Worm (Caenorhabditis elegans): ENCODE measurements around the gene K04C1.2.
A peak's percentile ranks its signal among the peaks of the same experiment; 100 is the strongest.

Gene K04C1.2

ce11 chrX:14287888-14288287 is 49.4 kb downstream of the K04C1.2 start:
- peak; percentile 14 for TF ChIP-seq nfya-1 (tag; optimal IDR thresholded peaks at IDR 0.05; ENCODE audit: insufficient read depth)
- TF ChIP-seq nhr-76 (tag; optimal IDR thresholded peaks at IDR 0.05), result no peak
- no peak for TF ChIP-seq tbx-2 (tag; optimal IDR thresholded peaks at IDR 0.05)
- peak; percentile 9 for TF ChIP-seq lin-39 (tag; optimal IDR thresholded peaks at IDR 0.05)
- peak; percentile 89 for TF ChIP-seq nhr-11 (tag; optimal IDR thresholded peaks at IDR 0.05)

- TF ChIP-seq mdl-1 (tag; optimal IDR thresholded peaks at IDR 0.05), result no peak
- no peak for TF ChIP-seq ceh-9 (tag; optimal IDR thresholded peaks at IDR 0.05)
- no peak for TF ChIP-seq nhr-25 (tag; optimal IDR thresholded peaks at IDR 0.05)
- TF ChIP-seq sea-2 (GFP tag; optimal IDR thresholded peaks at IDR 0.05), result no peak
- TF ChIP-seq elt-1 (tag; optimal IDR thresholded peaks at IDR 0.05), result no peak
- no peak for TF ChIP-seq elt-3 (tag; optimal IDR thresholded peaks at IDR 0.05)
- TF ChIP-seq unc-39 (tag; optimal IDR thresholded peaks at IDR 0.05), result no peak
- no peak for TF ChIP-seq mml-1 (tag; optimal IDR thresholded peaks at IDR 0.05)
- TF ChIP-seq ztf-11 (tag; optimal IDR thresholded peaks at IDR 0.05), result no peak
- TF ChIP-seq nhr-12 (tag; optimal IDR thresholded peaks at IDR 0.05), result no peak
- no peak for TF ChIP-seq nhr-237 (tag; optimal IDR thresholded peaks at IDR 0.05)
- TF ChIP-seq jun-1 (tag; optimal IDR thresholded peaks at IDR 0.05), result no peak
- TF ChIP-seq fos-1 (tag; optimal IDR thresholded peaks at IDR 0.05), result no peak
- no peak for TF ChIP-seq R02D3.7 (tag; optimal IDR thresholded peaks at IDR 0.05)
- TF ChIP-seq nhr-43 (tag; optimal IDR thresholded peaks at IDR 0.05; ENCODE audit: poor library complexity, severe bottlenecking), result no peak
- no peak for TF ChIP-seq ztf-4 (tag; optimal IDR thresholded peaks at IDR 0.05)
- TF ChIP-seq ZK546.5 (tag; optimal IDR thresholded peaks at IDR 0.05), result no peak
- TF ChIP-seq nhr-11 (tag; optimal IDR thresholded peaks at IDR 0.05), result no peak
- no peak for TF ChIP-seq unc-62 (GFP tag; optimal IDR thresholded peaks at IDR 0.05)
- TF ChIP-seq ama-1 (optimal IDR thresholded peaks at IDR 0.05), result no peak
Measured at ce11 chrX:14289993-14290392, 51.5 kb downstream of the K04C1.2 start.

All from whole organism, L3 larva.